Worm (Caenorhabditis elegans): ENCODE results near the gene srw-135.

The srw-135 gene

ce11 chrV:3011394-3011793 lies at the start of gene srw-135:
Gene srw-135 (minus strand): TSS chrV:3011494.
- TF ChIP-seq nhr-25 (tag; optimal IDR thresholded peaks at IDR 0.05) (no peak), nhr-28 (tag; optimal IDR thresholded peaks at IDR 0.05) (no peak), unc-62 (GFP tag; optimal IDR thresholded peaks at IDR 0.05) (no peak), tbx-2 (tag; optimal IDR thresholded peaks at IDR 0.05) (no peak), nhr-43 (tag; optimal IDR thresholded peaks at IDR 0.05; ENCODE audit: poor library complexity, severe bottlenecking) (no peak), R02D3.7 (tag; optimal IDR thresholded peaks at IDR 0.05) (no peak), mml-1 (tag; optimal IDR thresholded peaks at IDR 0.05) (no peak), ztf-4 (tag; optimal IDR thresholded peaks at IDR 0.05) (no peak), egl-27 (tag; optimal IDR thresholded peaks at IDR 0.05) (no peak)

DNA sequence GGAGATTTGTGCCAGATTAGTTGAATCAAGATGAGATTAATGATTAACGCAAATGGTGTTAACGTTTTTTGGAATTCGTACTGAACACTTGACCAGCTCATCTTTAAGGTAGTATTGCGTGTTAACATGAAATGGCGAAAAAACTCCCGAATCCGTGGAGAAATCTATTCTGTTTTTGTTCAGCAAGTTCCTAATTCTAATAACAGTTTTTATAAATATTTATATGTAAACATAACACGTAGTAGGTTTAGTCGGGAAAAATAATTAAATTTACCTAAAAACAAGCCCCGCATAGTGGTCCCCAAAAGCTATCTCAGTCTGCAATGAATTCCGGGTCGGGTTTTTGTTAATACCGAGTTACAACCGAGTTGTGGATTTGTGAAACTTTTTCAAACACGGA lies 47.7 kb upstream of the srw-135 start, which contains the start of gene str-244:
TSS of gene str-244 (minus strand) at position 101 of the 400 bp plus-strand sequence.
- TF ChIP-seq fkh-10 (GFP tag; optimal IDR thresholded peaks at IDR 0.05) (no peak), mdl-1 (tag; optimal IDR thresholded peaks at IDR 0.05) (no peak), nfya-1 (tag; optimal IDR thresholded peaks at IDR 0.05; ENCODE audit: insufficient read depth) (no peak), ceh-16 (tag; optimal IDR thresholded peaks at IDR 0.05) (no peak), egl-5 (tag; optimal IDR thresholded peaks at IDR 0.05) (no peak), pqm-1 (tag; optimal IDR thresholded peaks at IDR 0.05) (no peak), jun-1 (tag; optimal IDR thresholded peaks at IDR 0.05) (no peak), nhr-67 (tag; optimal IDR thresholded peaks at IDR 0.05) (no peak), nhr-43 (tag; optimal IDR thresholded peaks at IDR 0.05; ENCODE audit: poor library complexity, severe bottlenecking) (no peak), skn-1 (tag; optimal IDR thresholded peaks at IDR 0.05) (no peak), tbx-2 (tag; optimal IDR thresholded peaks at IDR 0.05) (no peak), sea-2 (GFP tag; optimal IDR thresholded peaks at IDR 0.05) (no peak), lin-15B (tag; optimal IDR thresholded peaks at IDR 0.05) (no peak), ama-1 (optimal IDR thresholded peaks at IDR 0.05) (no peak), nhr-25 (tag; optimal IDR thresholded peaks at IDR 0.05) (no peak)

ce11 chrV:3054254-3054653 lies 43.0 kb upstream of the srw-135 start, which contains the start of gene C50H11.8:
Gene C50H11.8 (plus strand): TSS chrV:3054554.
- no peak for TF ChIP-seq ceh-9 (tag; optimal IDR thresholded peaks at IDR 0.05)
- no peak for TF ChIP-seq nhr-77 (tag; optimal IDR thresholded peaks at IDR 0.05)
- TF ChIP-seq ceh-82 (tag; optimal IDR thresholded peaks at IDR 0.05) = no peak
- TF ChIP-seq lin-39 (tag; optimal IDR thresholded peaks at IDR 0.05) = no peak
- TF ChIP-seq elt-2 (tag; optimal IDR thresholded peaks at IDR 0.05) = no peak
- TF ChIP-seq nfya-1 (tag; optimal IDR thresholded peaks at IDR 0.05; ENCODE audit: insufficient read depth) = no peak
- TF ChIP-seq egl-5 (tag; optimal IDR thresholded peaks at IDR 0.05) = no peak
- TF ChIP-seq nhr-25 (tag; optimal IDR thresholded peaks at IDR 0.05) = no peak
- no peak for TF ChIP-seq nhr-237 (tag; optimal IDR thresholded peaks at IDR 0.05)
- TF ChIP-seq unc-62 (GFP tag; optimal IDR thresholded peaks at IDR 0.05) = no peak
- no peak for TF ChIP-seq tbx-2 (tag; optimal IDR thresholded peaks at IDR 0.05)
- no peak for TF ChIP-seq mml-1 (tag; optimal IDR thresholded peaks at IDR 0.05)
- no peak for TF ChIP-seq nhr-28 (tag; optimal IDR thresholded peaks at IDR 0.05)
- no peak for TF ChIP-seq ama-1 (optimal IDR thresholded peaks at IDR 0.05)
- no peak for TF ChIP-seq lsy-12 (tag; optimal IDR thresholded peaks at IDR 0.05)
- no peak for TF ChIP-seq daf-12 (tag; optimal IDR thresholded peaks at IDR 0.05)
- TF ChIP-seq R02D3.7 (tag; optimal IDR thresholded peaks at IDR 0.05) = no peak
- no peak for TF ChIP-seq eor-1 (tag; optimal IDR thresholded peaks at IDR 0.05)

DNA sequence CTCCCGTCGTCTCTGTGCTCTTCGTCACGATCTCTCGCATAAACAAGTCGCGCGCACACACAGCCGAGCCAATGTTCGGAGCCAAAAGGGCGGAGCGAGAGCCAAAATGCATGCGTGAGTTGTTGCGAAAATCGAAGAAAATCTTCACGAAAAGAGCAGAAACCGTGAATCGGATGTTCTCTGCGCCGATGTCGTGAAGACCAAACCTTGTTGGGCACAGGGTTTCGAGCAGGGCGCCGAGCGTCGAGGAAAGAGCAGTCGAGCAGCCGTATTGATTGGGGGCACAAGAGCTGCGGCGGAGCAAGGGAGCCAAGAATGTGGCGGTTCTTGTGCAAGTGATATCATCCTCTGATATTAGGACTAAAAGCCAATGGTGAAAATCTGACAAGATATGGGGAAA lies 35.1 kb upstream of the srw-135 start:
- TF ChIP-seq unc-39 (tag; optimal IDR thresholded peaks at IDR 0.05) (no peak), elt-1 (tag; optimal IDR thresholded peaks at IDR 0.05) (no peak), elt-2 (tag; optimal IDR thresholded peaks at IDR 0.05) (no peak), elt-3 (tag; optimal IDR thresholded peaks at IDR 0.05) (no peak), eor-1 (tag; optimal IDR thresholded peaks at IDR 0.05) (no peak), ztf-4 (tag; optimal IDR thresholded peaks at IDR 0.05) (no peak), ZK546.5 (tag; optimal IDR thresholded peaks at IDR 0.05) (no peak), nfya-1 (tag; optimal IDR thresholded peaks at IDR 0.05; ENCODE audit: insufficient read depth) (no peak), nhr-12 (tag; optimal IDR thresholded peaks at IDR 0.05) (no peak), daf-12 (tag; optimal IDR thresholded peaks at IDR 0.05) (no peak), nhr-25 (tag; optimal IDR thresholded peaks at IDR 0.05) (no peak), sea-2 (GFP tag; optimal IDR thresholded peaks at IDR 0.05) (no peak), lin-15B (tag; optimal IDR thresholded peaks at IDR 0.05) (no peak), R02D3.7 (tag; optimal IDR thresholded peaks at IDR 0.05) (no peak), nhr-43 (tag; optimal IDR thresholded peaks at IDR 0.05; ENCODE audit: poor library complexity, severe bottlenecking) (no peak), hmg-11 (tag; optimal IDR thresholded peaks at IDR 0.05) (no peak), lin-39 (tag; optimal IDR thresholded peaks at IDR 0.05) (no peak), aly-2 (tag; optimal IDR thresholded peaks at IDR 0.05) (no peak), fkh-2 (tag; optimal IDR thresholded peaks at IDR 0.05) (no peak)
